Worm (Caenorhabditis elegans) whole organism, late embryonic: ENCODE measurements around the gene lin-8.

Source experiments
- C38D4.7 ChIP-seq: fragments of 200-800 bp; sonication (Bioruptor generic); optimal IDR thresholded peaks from 2 replicates; lab custom pipeline; 2018; ENCODE audit warnings: mild to moderate bottlenecking, missing genetic modification characterization, moderate library complexity, missing compliant biosample characterization
- T23F11.4 ChIP-seq: fragments of 200-800 bp; sonication (Bioruptor generic); optimal IDR thresholded peaks from 2 replicates; lab custom pipeline; 2018; ENCODE audit warnings: mild to moderate bottlenecking, missing genetic modification characterization, missing compliant biosample characterization
- Y22D7AL.16 ChIP-seq: sonication (generic microtip); optimal IDR thresholded peaks from 2 replicates; lab custom pipeline; 2016; ENCODE audit warnings: missing genetic modification characterization, missing compliant biosample characterization
- ceh-18 ChIP-seq: sonication (generic microtip); optimal IDR thresholded peaks from 2 replicates; lab custom pipeline; 2016; ENCODE audit warnings: missing genetic modification characterization, missing compliant biosample characterization
- ceh-19 ChIP-seq: fragments of 200-800 bp; sonication (Bioruptor generic); optimal IDR thresholded peaks from 2 replicates; lab custom pipeline; 2018; ENCODE audit warnings: mild to moderate bottlenecking, missing genetic modification characterization, missing compliant biosample characterization
- ceh-2 ChIP-seq: sonication (generic microtip); optimal IDR thresholded peaks from 2 replicates; lab custom pipeline; 2016; ENCODE audit warnings: missing genotype, missing genetic modification characterization, missing compliant biosample characterization
- ceh-30 ChIP-seq: fragments of 150-350 bp; optimal IDR thresholded peaks from 2 replicates; lab custom pipeline; 2014; ENCODE audit warnings: missing biosample characterization, missing genetic modification characterization
- ceh-34 ChIP-seq: sonication (generic microtip); optimal IDR thresholded peaks from 2 replicates; lab custom pipeline; 2016; ENCODE audit warnings: mild to moderate bottlenecking, missing genetic modification characterization, missing compliant biosample characterization
- ceh-45 ChIP-seq: fragments of 200-800 bp; sonication (Bioruptor generic); IDR thresholded peaks from 2 replicates; pipeline ENCODE4 v1.3.6; 2022; ENCODE audit warnings: missing genetic modification reagents, missing genetic modification characterization, missing compliant biosample characterization
- ceh-48 ChIP-seq: sonication (generic microtip); optimal IDR thresholded peaks from 2 replicates; lab custom pipeline; 2016; ENCODE audit warnings: missing genetic modification characterization, inconsistent platforms, missing compliant biosample characterization
- ceh-9 ChIP-seq: sonication (generic microtip); optimal IDR thresholded peaks from 2 replicates; lab custom pipeline; 2016; ENCODE audit warnings: mild to moderate bottlenecking, missing genetic modification characterization, inconsistent platforms, missing compliant biosample characterization
- dmd-4 ChIP-seq: sonication (generic microtip); optimal IDR thresholded peaks from 2 replicates; lab custom pipeline; 2016; ENCODE audit warnings: borderline replicate concordance, missing genetic modification characterization, missing compliant biosample characterization
- elt-2 ChIP-seq: sonication (generic microtip); optimal IDR thresholded peaks from 2 replicates; lab custom pipeline; 2016; ENCODE audit warnings: missing genetic modification reagents, missing genetic modification characterization, missing compliant biosample characterization
- fax-1 ChIP-seq: sonication (generic microtip); optimal IDR thresholded peaks from 2 replicates; lab custom pipeline; 2016; ENCODE audit warnings: missing genotype, missing genetic modification characterization, missing compliant biosample characterization
- fkh-10 ChIP-seq: fragments of 150-350 bp; optimal IDR thresholded peaks from 2 replicates; lab custom pipeline; 2014; ENCODE audit warnings: missing biosample characterization, missing genetic modification reagents, missing genetic modification characterization
- fkh-6 ChIP-seq: sonication (generic microtip); optimal IDR thresholded peaks from 2 replicates; lab custom pipeline; 2016; ENCODE audit warnings: missing genetic modification characterization, missing compliant biosample characterization
- hlh-13 ChIP-seq: fragments of 200-800 bp; sonication (Bioruptor generic); optimal IDR thresholded peaks from 2 replicates; lab custom pipeline; 2018; ENCODE audit warnings: mild to moderate bottlenecking, missing genetic modification characterization, missing compliant biosample characterization
- hlh-15 ChIP-seq: sonication (generic microtip); optimal IDR thresholded peaks from 2 replicates; lab custom pipeline; 2016; ENCODE audit warnings: missing genetic modification characterization, missing compliant biosample characterization
- hlh-6 ChIP-seq: sonication (generic microtip); optimal IDR thresholded peaks from 2 replicates; lab custom pipeline; 2016; ENCODE audit warnings: missing genotype, missing genetic modification characterization, missing compliant biosample characterization
- lim-6 ChIP-seq: sonication (generic microtip); optimal IDR thresholded peaks from 2 replicates; lab custom pipeline; 2016; ENCODE audit warnings: missing genetic modification characterization, missing compliant biosample characterization
- nhr-232 ChIP-seq: sonication (generic microtip); optimal IDR thresholded peaks from 2 replicates; lab custom pipeline; 2016; ENCODE audit warnings: missing genetic modification characterization, missing compliant biosample characterization
- odd-2 ChIP-seq: sonication (generic microtip); optimal IDR thresholded peaks from 2 replicates; lab custom pipeline; 2017; ENCODE audit warnings: antibody characterized with exemption, mild to moderate bottlenecking, missing genetic modification characterization, missing compliant biosample characterization
- pag-3 ChIP-seq: sonication (generic microtip); optimal IDR thresholded peaks from 2 replicates; lab custom pipeline; 2016; ENCODE audit warnings: missing compliant biosample characterization, missing genetic modification characterization, borderline replicate concordance
- pat-9 ChIP-seq: fragments of 200-800 bp; sonication (Bioruptor generic); optimal IDR thresholded peaks from 2 replicates; lab custom pipeline; 2018; ENCODE audit warnings: mild to moderate bottlenecking, missing genetic modification characterization, moderate library complexity, missing compliant biosample characterization
- pha-2 ChIP-seq: sonication (generic microtip); optimal IDR thresholded peaks from 2 replicates; lab custom pipeline; 2017; ENCODE audit warnings: mild to moderate bottlenecking, missing genetic modification characterization, missing compliant biosample characterization
- pros-1 ChIP-seq: fragments of 150-350 bp; optimal IDR thresholded peaks from 2 replicates; lab custom pipeline; 2014; ENCODE audit warnings: missing biosample characterization, missing genetic modification reagents, missing genetic modification characterization
- rnt-1 ChIP-seq: sonication (generic microtip); optimal IDR thresholded peaks from 2 replicates; lab custom pipeline; 2016; ENCODE audit warnings: missing genetic modification characterization, missing compliant biosample characterization
- sdc-2 ChIP-seq: sonication (generic microtip); optimal IDR thresholded peaks from 2 replicates; lab custom pipeline; 2016; ENCODE audit warnings: missing genotype, missing genetic modification characterization, missing compliant biosample characterization
- sox-2 ChIP-seq: fragments of 200-800 bp; sonication (Bioruptor generic); IDR thresholded peaks from 2 replicates; pipeline ENCODE4 v1.3.6; 2022; ENCODE audit warnings: missing genetic modification reagents, missing genetic modification characterization, missing compliant biosample characterization
- sox-4 ChIP-seq: sonication (generic microtip); optimal IDR thresholded peaks from 2 replicates; lab custom pipeline; 2017; ENCODE audit warnings: mild to moderate bottlenecking, missing genetic modification characterization, inconsistent platforms, missing compliant biosample characterization
- syd-9 ChIP-seq: sonication (generic microtip); optimal IDR thresholded peaks from 2 replicates; lab custom pipeline; 2016; ENCODE audit warnings: mild to moderate bottlenecking, missing genetic modification characterization, moderate library complexity, missing compliant biosample characterization
- tbx-7 ChIP-seq: sonication (generic microtip); optimal IDR thresholded peaks from 2 replicates; lab custom pipeline; 2016; ENCODE audit warnings: missing genotype, missing genetic modification characterization, missing compliant biosample characterization
- ttx-3 ChIP-seq: sonication (generic microtip); optimal IDR thresholded peaks from 2 replicates; lab custom pipeline; 2016; ENCODE audit warnings: missing genetic modification reagents, missing genetic modification characterization, missing compliant biosample characterization
- unc-3 ChIP-seq, 2 experiments: fragments of 200-800 bp in 1 of 2; sonication (Bioruptor generic) in 1 of 2; sonication (generic microtip) in 1 of 2; conservative IDR thresholded peaks in 1 of 2; optimal IDR thresholded peaks in 1 of 2; 2 replicates each; pipeline versions ENCODE4 v1.3.6 to Lab custom; 2016 to 2022; ENCODE audit warnings: missing compliant biosample characterization in 2 of 2, missing genetic modification characterization in 2 of 2, missing genetic modification reagents in 1 of 2
- unc-42 ChIP-seq: sonication (generic microtip); optimal IDR thresholded peaks from 2 replicates; lab custom pipeline; 2016; ENCODE audit warnings: missing genotype, missing genetic modification characterization, missing compliant biosample characterization
- unc-86 ChIP-seq: sonication (generic microtip); optimal IDR thresholded peaks from 2 replicates; lab custom pipeline; 2016; ENCODE audit warnings: missing genetic modification characterization, missing compliant biosample characterization

lin-8 gene

ce11 chrII:3060782-3061181, 4.2 kb downstream of the lin-8 start, which contains the start of gene Y25C1A.6:
Y25C1A.6 (plus strand) TSS chrII:3061082.
- TF ChIP-seq sox-4 (tag; lab: Kevin White, UChicago) (no peak), tbx-7 (tag; lab: Kevin White, UChicago) (no peak), pha-2 (tag; lab: Kevin White, UChicago) (no peak), nhr-232 (no peak), ceh-34 (no peak), unc-86 (tag; lab: Kevin White, UChicago) (no peak), T23F11.4 (no peak), lim-6 (no peak), sdc-2 (no peak), odd-2 (no peak), fax-1 (tag; lab: Kevin White, UChicago) (no peak)

- TF ChIP-seq tbx-7 (tag; lab: Kevin White, UChicago), result no peak
- no peak for TF ChIP-seq dmd-4
- TF ChIP-seq fkh-10 (GFP tag; lab: Kevin White, UChicago), result no peak
- no peak for TF ChIP-seq pros-1 (tag; lab: Kevin White, UChicago)
- TF ChIP-seq, all 69 proteins: peak for 0
Observed at ce11 chrII:3061605-3062004, 5.0 kb downstream of the lin-8 start.

ce11 chrII:3062222-3062621, 5.6 kb downstream of the lin-8 start:
- TF ChIP-seq rnt-1 (no peak), elt-2 (tag; lab: Kevin White, UChicago) (peak; percentile 4), Y22D7AL.16 (no peak)

ce11 chrII:3062876-3063275, 6.3 kb downstream of the lin-8 start:
- TF ChIP-seq ceh-48 (tag; lab: Kevin White, UChicago), result no peak
- no peak for TF ChIP-seq unc-3 (GFP tag; conservative IDR thresholded peaks at IDR 0.05; lab: Robert Waterston, UW)
- TF ChIP-seq unc-3 (tag; optimal IDR thresholded peaks at IDR 0.05; lab: Kevin White, UChicago), result no peak
- TF ChIP-seq sox-2 (GFP tag; lab: Robert Waterston, UW), result no peak
- no peak for TF ChIP-seq syd-9
- TF ChIP-seq ceh-9, result no peak
- no peak for TF ChIP-seq fkh-6 (tag; lab: Kevin White, UChicago)
- no peak for TF ChIP-seq pag-3 (tag; lab: Kevin White, UChicago)
- TF ChIP-seq sox-4 (tag; lab: Kevin White, UChicago), result no peak
- no peak for TF ChIP-seq lim-6
- no peak for TF ChIP-seq C38D4.7 (GFP tag; lab: Kevin White, UChicago)
- TF ChIP-seq ceh-30 (tag; lab: Kevin White, UChicago), result no peak
- TF ChIP-seq unc-42 (tag; lab: Kevin White, UChicago), result no peak
- TF ChIP-seq elt-2 (tag; lab: Kevin White, UChicago), result no peak
- TF ChIP-seq ttx-3 (tag; lab: Kevin White, UChicago), result no peak
- TF ChIP-seq T23F11.4, result no peak
- no peak for TF ChIP-seq hlh-13 (GFP tag; lab: Kevin White, UChicago)
- TF ChIP-seq hlh-15 (tag; lab: Kevin White, UChicago), result no peak
- TF ChIP-seq ceh-2 (tag; lab: Kevin White, UChicago), result no peak
- no peak for TF ChIP-seq pat-9 (tag; lab: Kevin White, UChicago)

- TF ChIP-seq ceh-48 (tag; lab: Kevin White, UChicago), result peak; percentile 62
- TF ChIP-seq syd-9, result no peak
- no peak for TF ChIP-seq ceh-19 (GFP tag; lab: Kevin White, UChicago)
Observed at ce11 chrII:3063366-3063765, 6.7 kb downstream of the lin-8 start.

- TF ChIP-seq sox-2 (GFP tag; lab: Robert Waterston, UW), result no peak
- no peak for TF ChIP-seq ceh-18
- TF ChIP-seq ceh-45 (GFP tag; lab: Robert Waterston, UW), result no peak
- no peak for TF ChIP-seq hlh-6
- TF ChIP-seq ceh-19 (GFP tag; lab: Kevin White, UChicago), result no peak
- TF ChIP-seq ceh-48 (tag; lab: Kevin White, UChicago), result peak; percentile 52
Observed at ce11 chrII:3063984-3064383, 7.4 kb downstream of the lin-8 start.
